Worm (Caenorhabditis elegans): Measurements from ENCODE around the gene str-185.
A peak's percentile ranks its signal among the peaks of the same experiment; 100 is the strongest.

The str-185 gene

DNA sequence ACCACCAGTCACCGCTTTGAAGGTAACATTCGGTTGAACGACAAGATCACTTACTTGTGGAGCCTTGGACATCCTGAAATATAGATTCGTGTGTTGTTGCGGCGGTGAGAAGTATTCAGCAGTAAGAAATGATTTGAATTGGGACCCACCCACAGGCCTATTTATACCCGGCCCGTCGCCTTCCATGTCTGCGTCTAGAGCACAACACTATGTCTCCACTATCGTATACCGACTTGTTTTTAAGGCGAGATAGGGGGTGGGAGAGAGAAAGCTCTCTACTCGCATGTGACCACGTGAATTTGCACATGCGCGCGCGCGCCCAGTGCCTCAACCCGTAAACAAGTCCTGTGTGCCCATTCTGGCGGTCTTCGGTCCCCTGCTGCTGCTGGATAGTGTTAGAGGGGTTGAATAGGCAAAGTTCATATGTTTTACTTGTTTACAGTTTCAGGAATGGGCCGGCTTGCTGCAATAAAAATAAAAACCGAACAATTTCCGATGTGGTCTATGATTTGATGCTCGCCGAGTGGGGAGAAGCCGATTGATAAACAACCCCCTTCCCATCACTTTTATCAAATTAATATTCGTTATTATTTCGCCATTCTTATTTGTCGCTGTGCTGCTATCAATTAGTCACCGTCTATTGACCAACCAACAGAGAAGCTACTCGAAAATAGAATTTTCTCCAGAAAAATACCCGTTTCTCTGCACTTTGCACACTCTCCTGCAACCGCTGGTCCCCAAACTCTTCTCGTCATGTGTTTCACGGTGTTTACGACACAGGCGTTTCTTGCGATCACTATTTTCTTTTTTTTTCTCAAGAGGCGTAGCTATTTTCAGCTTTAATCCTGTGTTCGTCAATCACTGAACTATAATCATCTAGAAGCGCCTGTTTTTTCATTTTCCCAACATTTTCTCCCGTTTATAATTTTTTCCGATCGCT, 40.2 kb upstream of the str-185 start (continued):
- TF ChIP-seq dpl-1 (GFP tag; optimal IDR thresholded peaks at IDR 0.05) (peak; percentile 25), daf-12 (tag; optimal IDR thresholded peaks at IDR 0.05) (no peak), vab-7 (GFP tag; IDR thresholded peaks at IDR 0.05) (no peak), ceh-62 (tag; optimal IDR thresholded peaks at IDR 0.05) (no peak), tag-97 (GFP tag; IDR thresholded peaks at IDR 0.05) (no peak), spr-1 (tag; optimal IDR thresholded peaks at IDR 0.05) (no peak), pqm-1 (tag; optimal IDR thresholded peaks at IDR 0.05) (no peak), rbr-2 (tag; optimal IDR thresholded peaks at IDR 0.05) (peak; percentile 79), mep-1 (tag; optimal IDR thresholded peaks at IDR 0.05) (peak; percentile 58), dmd-6 (GFP tag; IDR thresholded peaks at IDR 0.05) (peak; percentile 82), ZK337.2 (GFP tag; IDR thresholded peaks at IDR 0.05) (no peak), unc-39 (tag; optimal IDR thresholded peaks at IDR 0.05) (no peak), mes-2 (tag; optimal IDR thresholded peaks at IDR 0.05; ENCODE audit: poor library complexity, severe bottlenecking) (peak; percentile 49), F49E8.2 (tag; optimal IDR thresholded peaks at IDR 0.05; ENCODE audit: borderline replicate concordance) (no peak), fos-1 (tag; optimal IDR thresholded peaks at IDR 0.05) (no peak), mdl-1 (tag; optimal IDR thresholded peaks at IDR 0.05) (peak; percentile 74 to 99), dmd-9 (GFP tag; IDR thresholded peaks at IDR 0.05) (no peak), ces-1 (GFP tag; optimal IDR thresholded peaks at IDR 0.05) (no peak), D1046.2 (GFP tag; IDR thresholded peaks at IDR 0.05) (no peak), daf-16 (GFP tag; optimal IDR thresholded peaks at IDR 0.05) (peak in 1 of 2 experiments; percentile 38), daf-16 (tag; optimal IDR thresholded peaks at IDR 0.05) (peak; percentile 98), mxl-3 (GFP tag; optimal IDR thresholded peaks at IDR 0.05) (peak; percentile 80), zfp-2 (tag; optimal IDR thresholded peaks at IDR 0.05) (no peak), set-16 (GFP tag; IDR thresholded peaks at IDR 0.05) (peak; percentile 77), fkh-10 (GFP tag; optimal IDR thresholded peaks at IDR 0.05) (peak; percentile 83), snpc-1.2 (GFP tag; IDR thresholded peaks at IDR 0.05) (no peak), nhr-41 (GFP tag; IDR thresholded peaks at IDR 0.05) (no peak), cey-2 (tag; optimal IDR thresholded peaks at IDR 0.05; ENCODE audit: borderline replicate concordance, insufficient read depth) (no peak), spr-3 (GFP tag; optimal IDR thresholded peaks at IDR 0.05) (peak; percentile 42)

DNA sequence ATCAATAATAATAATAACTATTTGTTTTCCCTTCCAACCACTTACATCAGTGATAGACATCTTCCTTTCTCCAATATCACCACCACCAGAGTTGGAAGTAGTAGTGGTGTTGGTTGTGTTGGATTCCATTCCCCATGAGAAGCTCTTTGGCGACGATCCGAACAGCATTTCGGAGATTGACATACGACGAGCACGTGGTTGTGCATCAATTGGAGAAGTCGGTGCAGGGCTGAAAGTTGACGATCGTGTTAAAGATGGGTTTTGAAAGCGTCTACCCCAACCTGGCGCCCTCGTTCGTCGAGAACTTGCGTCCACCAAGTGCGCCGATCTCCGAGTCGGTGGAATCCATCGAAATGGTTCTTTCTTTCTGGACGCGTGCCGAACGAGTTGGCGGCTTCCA, 39.3 kb upstream of the str-185 start:
- TF ChIP-seq daf-19 (GFP tag; conservative IDR thresholded peaks at IDR 0.05) (no peak), mxl-2 (GFP tag; conservative IDR thresholded peaks at IDR 0.05) (no peak), D1046.2 (GFP tag; IDR thresholded peaks at IDR 0.05) (no peak), Y75B8A.6 (GFP tag; IDR thresholded peaks at IDR 0.05) (0 out of 2 replicates have a peak, but pooled peaks have one; percentile 35), ama-1 (optimal IDR thresholded peaks at IDR 0.05) (peak; percentile 41), aha-1 (tag) (peak; percentile 73), zag-1 (tag; optimal IDR thresholded peaks at IDR 0.05) (no peak)

DNA sequence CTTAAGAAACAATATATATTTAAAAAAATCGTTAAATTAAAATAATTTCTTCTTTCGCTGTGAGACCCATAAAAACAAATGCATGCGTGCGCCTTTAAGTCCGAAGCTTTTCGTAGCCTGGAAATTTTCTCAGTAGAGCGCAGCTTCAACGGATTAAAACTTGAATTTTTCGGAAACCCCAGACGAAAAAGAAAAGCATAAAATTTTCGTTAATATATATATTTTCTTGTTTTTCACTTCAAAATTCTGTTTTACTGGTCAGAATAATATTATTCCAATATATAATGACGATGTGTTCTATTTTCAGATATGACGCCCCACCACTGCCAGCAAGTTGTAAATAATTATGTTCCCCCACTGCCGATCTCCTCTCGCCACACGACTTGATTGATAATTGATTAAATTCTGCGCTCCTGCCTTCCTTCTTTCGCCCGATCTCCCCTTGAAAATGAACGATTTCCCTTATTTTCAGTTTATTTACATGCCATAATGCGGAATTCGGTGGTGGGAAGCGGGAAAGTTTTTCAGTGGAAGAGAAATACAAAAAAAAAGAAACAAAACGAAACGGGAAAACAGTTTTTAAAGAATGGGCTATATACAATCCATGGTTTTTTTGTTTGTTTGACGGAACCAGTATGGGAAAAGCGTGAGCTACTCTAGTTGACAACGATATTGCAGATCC, 38.4 kb upstream of the str-185 start:
- TF ChIP-seq spr-1 (tag; optimal IDR thresholded peaks at IDR 0.05) (peak; percentile 33), ztf-7 (tag; optimal IDR thresholded peaks at IDR 0.05) (no peak), unc-62 (GFP tag; optimal IDR thresholded peaks at IDR 0.05 in 1 of 2) (peak in 1 of 2 experiments; percentile 63), unc-62 (tag; optimal IDR thresholded peaks at IDR 0.05) (no peak), F37D6.2 (tag; optimal IDR thresholded peaks at IDR 0.05) (no peak), nhr-48 (tag; optimal IDR thresholded peaks at IDR 0.05) (peak; percentile 51), Y48G9A.11 (GFP tag; IDR thresholded peaks at IDR 0.05) (no peak), ztf-11 (tag; optimal IDR thresholded peaks at IDR 0.05) (no peak), zfp-3 (GFP tag; conservative IDR thresholded peaks at IDR 0.05) (peak; percentile 89; the same call in 1 of the 2 replicates), daf-8 (GFP tag; IDR thresholded peaks at IDR 0.05) (no peak), rbr-2 (tag; optimal IDR thresholded peaks at IDR 0.05) (peak; percentile 37), Y105C5A.15 (GFP tag; IDR thresholded peaks at IDR 0.05) (0 out of 2 replicates have a peak, but pooled peaks have one; percentile 40), mep-1 (tag; optimal IDR thresholded peaks at IDR 0.05) (peak; percentile 72), ctbp-1 (GFP tag; IDR thresholded peaks at IDR 0.05) (0 out of 2 replicates have a peak, but pooled peaks have one; percentile 48), vab-7 (GFP tag; IDR thresholded peaks at IDR 0.05) (0 out of 2 replicates have a peak, but pooled peaks have one; percentile 4), pqm-1 (tag; optimal IDR thresholded peaks at IDR 0.05) (no peak), hif-1 (tag; optimal IDR thresholded peaks at IDR 0.05) (peak; percentile 26 to 65)
